Fruit fly (Drosophila melanogaster) whole organism, embryonic: ENCODE data around the gene CG13991.
A peak's percentile ranks its signal among the peaks of the same experiment; 100 is the strongest.

Experiments used
- BEAF-32 ChIP-seq: fragments of 200-800 bp; sonication (Bioruptor generic); optimal IDR thresholded peaks from 3 replicates; lab custom pipeline; 2017; ENCODE audit warnings: missing biosample characterization, missing genetic modification characterization, mild to moderate bottlenecking, moderate library complexity, missing genetic modification reagents
- CG10366 ChIP-seq: fragments of 200-800 bp; sonication (Bioruptor generic); IDR thresholded peaks from 2 replicates; pipeline ENCODE4 v1.3.6; 2022; ENCODE audit warnings: missing biosample characterization, missing genetic modification characterization
- CG13287 ChIP-seq: fragments of 200-800 bp; sonication (Bioruptor generic); IDR thresholded peaks from 2 replicates; pipeline ENCODE4 v1.3.6; 2022; ENCODE audit warnings: missing biosample characterization, missing genetic modification characterization; ENCODE audit not compliant: partially characterized antibody
- CG15514 ChIP-seq: fragments of 200-800 bp; sonication (Bioruptor generic); optimal IDR thresholded peaks from 3 replicates; lab custom pipeline; 2017; ENCODE audit warnings: missing biosample characterization, missing genetic modification characterization, mild to moderate bottlenecking, moderate library complexity, missing genetic modification reagents
- CG2712 ChIP-seq: fragments of 200-800 bp; optimal IDR thresholded peaks from 3 replicates; lab custom pipeline; 2019; ENCODE audit warnings: missing biosample characterization, mild to moderate bottlenecking, missing genetic modification characterization, moderate library complexity
- CG30403 ChIP-seq: fragments of 200-800 bp; sonication (Bioruptor generic); optimal IDR thresholded peaks from 3 replicates; lab custom pipeline; 2016; ENCODE audit warnings: missing biosample characterization, missing genetic modification characterization
- CG3281 ChIP-seq: fragments of 200-800 bp; sonication (Bioruptor generic); optimal IDR thresholded peaks from 3 replicates; lab custom pipeline; 2017; ENCODE audit warnings: missing biosample characterization, mild to moderate bottlenecking, missing genetic modification characterization
- CG33213 ChIP-seq: fragments of 200-800 bp; sonication (Bioruptor generic); optimal IDR thresholded peaks from 3 replicates; lab custom pipeline; 2016; ENCODE audit warnings: missing biosample characterization, missing genetic modification characterization
- CG4617 ChIP-seq: fragments of 200-800 bp; sonication (Bioruptor generic); optimal IDR thresholded peaks from 3 replicates; lab custom pipeline; 2016; ENCODE audit warnings: missing biosample characterization, missing genetic modification characterization, borderline replicate concordance
- CG8944 ChIP-seq: fragments of 200-800 bp; sonication (Bioruptor generic); optimal IDR thresholded peaks from 3 replicates; lab custom pipeline; 2016; ENCODE audit warnings: missing biosample characterization, missing genetic modification characterization
- CG9876 ChIP-seq: fragments of 200-800 bp; sonication (Bioruptor generic); optimal IDR thresholded peaks from 2 replicates; lab custom pipeline; 2016; ENCODE audit warnings: missing biosample characterization, missing genetic modification characterization
- Deaf1 ChIP-seq: fragments of 200-800 bp; optimal IDR thresholded peaks from 3 replicates; lab custom pipeline; 2019; ENCODE audit warnings: missing biosample characterization, mild to moderate bottlenecking, missing genetic modification characterization, moderate library complexity
- Dp ChIP-seq: fragments of 200-800 bp; sonication (Bioruptor generic); optimal IDR thresholded peaks from 2 replicates; lab custom pipeline; 2018; ENCODE audit warnings: missing biosample characterization, mild to moderate bottlenecking, missing genetic modification characterization, moderate library complexity
- E2f2 ChIP-seq: fragments of 200-800 bp; sonication (Bioruptor generic); IDR thresholded peaks from 2 replicates; pipeline ENCODE4 v1.3.6; 2022; ENCODE audit warnings: missing biosample characterization, missing genetic modification characterization
- Elba2 ChIP-seq: fragments of 200-800 bp; sonication (Bioruptor generic); optimal IDR thresholded peaks from 3 replicates; lab custom pipeline; 2016; ENCODE audit warnings: missing biosample characterization, missing genetic modification characterization
- Ets97D ChIP-seq: fragments of 200-800 bp; sonication (Bioruptor generic); optimal IDR thresholded peaks from 3 replicates; lab custom pipeline; 2016; ENCODE audit warnings: missing biosample characterization, missing genetic modification characterization
- Med ChIP-seq: fragments of 200-800 bp; sonication (Bioruptor generic); peaks from one replicate; lab custom pipeline; 2016; ENCODE audit warnings: missing biosample characterization, missing genetic modification characterization, mild to moderate bottlenecking, inconsistent platforms, moderate library complexity
- Myb ChIP-seq: fragments of 200-800 bp; sonication (Bioruptor generic); optimal IDR thresholded peaks from 2 replicates; lab custom pipeline; 2016; ENCODE audit warnings: missing biosample characterization, missing genetic modification characterization
- NC2α ChIP-seq: fragments of 200-800 bp; sonication (Bioruptor generic); optimal IDR thresholded peaks from 2 replicates; lab custom pipeline; 2016; ENCODE audit warnings: missing biosample characterization, missing genetic modification characterization
- NC2β ChIP-seq: fragments of 200-800 bp; sonication (Bioruptor generic); optimal IDR thresholded peaks from 2 replicates; lab custom pipeline; 2016; ENCODE audit warnings: missing biosample characterization, missing genetic modification characterization
- aop ChIP-seq: fragments of 200-800 bp; sonication (Bioruptor generic); IDR thresholded peaks from 2 replicates; pipeline ENCODE4 v1.3.6; 2022; ENCODE audit warnings: missing biosample characterization, missing genetic modification characterization
- cad ChIP-seq: fragments of >200 bp; optimal IDR thresholded peaks from 2 replicates; lab custom pipeline; 2017; ENCODE audit warnings: missing biosample characterization, missing genetic modification characterization
- caup ChIP-seq: fragments of 200-800 bp; sonication (Bioruptor generic); optimal IDR thresholded peaks from 3 replicates; lab custom pipeline; 2017; ENCODE audit warnings: missing biosample characterization, mild to moderate bottlenecking, missing genetic modification characterization, moderate library complexity; ENCODE audit not compliant: severe bottlenecking
- grau ChIP-seq: fragments of 200-800 bp; optimal IDR thresholded peaks from 3 replicates; lab custom pipeline; 2019; ENCODE audit warnings: missing biosample characterization, mild to moderate bottlenecking, missing genetic modification characterization, moderate library complexity
- hth ChIP-seq: fragments of >200 bp; optimal IDR thresholded peaks from 2 replicates; lab custom pipeline; 2017; ENCODE audit warnings: inconsistent platforms
- jing ChIP-seq: fragments of 200-800 bp; sonication (Bioruptor generic); optimal IDR thresholded peaks from 2 replicates; lab custom pipeline; 2018; ENCODE audit warnings: missing biosample characterization, mild to moderate bottlenecking, missing genetic modification characterization
- lov ChIP-seq, 2 experiments: fragments of 200-800 bp in 1 of 2; fragments of >200 bp in 1 of 2; sonication (Bioruptor generic) in 1 of 2; IDR thresholded peaks in 1 of 2; optimal IDR thresholded peaks in 1 of 2; 2 replicates in 1 of 2; 3 replicates in 1 of 2; pipeline versions ENCODE4 v1.3.6 to Lab custom; 2017 to 2022; ENCODE audit warnings: missing biosample characterization in 1 of 2, missing genetic modification characterization in 1 of 2
- odd ChIP-seq: fragments of 200-800 bp; sonication (Bioruptor generic); optimal IDR thresholded peaks from 2 replicates; lab custom pipeline; 2017; ENCODE audit warnings: missing biosample characterization, mild to moderate bottlenecking, missing genetic modification characterization
- onecut ChIP-seq: fragments of 200-800 bp; sonication (Bioruptor generic); IDR thresholded peaks from 2 replicates; pipeline ENCODE4 v1.3.6; 2022; ENCODE audit warnings: missing biosample characterization, missing genetic modification characterization
- org-1 ChIP-seq: fragments of 200-800 bp; sonication (Bioruptor generic); optimal IDR thresholded peaks from 2 replicates; lab custom pipeline; 2017; ENCODE audit warnings: missing biosample characterization, missing genetic modification characterization
- pfk ChIP-seq: fragments of 200-800 bp; sonication (Bioruptor generic); optimal IDR thresholded peaks from 2 replicates; lab custom pipeline; 2018; ENCODE audit warnings: missing biosample characterization, mild to moderate bottlenecking, missing genetic modification characterization, moderate library complexity
- phol ChIP-seq: fragments of 200-800 bp; sonication (Bioruptor generic); optimal IDR thresholded peaks from 3 replicates; lab custom pipeline; 2018; ENCODE audit warnings: missing biosample characterization, mild to moderate bottlenecking, missing genetic modification characterization, moderate library complexity
- pnt ChIP-seq: fragments of 200-800 bp; sonication (Bioruptor generic); optimal IDR thresholded peaks from 3 replicates; lab custom pipeline; 2016; ENCODE audit warnings: missing biosample characterization, missing genetic modification characterization
- ranshi ChIP-seq: fragments of 200-800 bp; sonication (Bioruptor generic); IDR thresholded peaks from 2 replicates; pipeline ENCODE4 v1.3.6; 2022; ENCODE audit warnings: missing biosample characterization, missing genetic modification characterization
- row ChIP-seq: fragments of 200-800 bp; sonication (Bioruptor generic); IDR thresholded peaks from 3 replicates; pipeline ENCODE4 v1.3.6; 2022; ENCODE audit warnings: missing biosample characterization, missing genetic modification characterization
- sima ChIP-seq: fragments of 200-800 bp; sonication (Bioruptor generic); optimal IDR thresholded peaks from 2 replicates; lab custom pipeline; 2016; ENCODE audit warnings: missing biosample characterization, missing genetic modification characterization
- stwl ChIP-seq: fragments of 200-800 bp; sonication (Bioruptor generic); optimal IDR thresholded peaks from 3 replicates; lab custom pipeline; 2018; ENCODE audit warnings: missing biosample characterization, mild to moderate bottlenecking, missing genetic modification characterization, moderate library complexity
- trem ChIP-seq: fragments of 200-800 bp; optimal IDR thresholded peaks from 3 replicates; lab custom pipeline; 2019; ENCODE audit warnings: missing biosample characterization, mild to moderate bottlenecking, missing genetic modification characterization, moderate library complexity
- vvl ChIP-seq: fragments of 200-800 bp; sonication (Bioruptor generic); IDR thresholded peaks from 2 replicates; pipeline ENCODE4 v1.3.6; 2022; ENCODE audit warnings: missing biosample characterization, missing genetic modification characterization
- zen ChIP-seq: fragments of 200-800 bp; sonication (Bioruptor generic); optimal IDR thresholded peaks from 3 replicates; lab custom pipeline; 2018; ENCODE audit warnings: missing biosample characterization, mild to moderate bottlenecking, missing genetic modification characterization, moderate library complexity

Gene CG13991

dm6 chr2L:6127478-6127877 is 11.7 kb upstream of the CG13991 start, which contains the start of gene WDR79 (continued):
- TF ChIP-seq CG4617 (peak; percentile 26), CG2712 (tag; lab: Kevin White, UChicago) (no peak), aop (GFP tag; lab: Robert Waterston, UW) (no peak), jing (GFP tag; lab: Kevin White, UChicago) (no peak), CG10366 (no peak), phol (tag; lab: Kevin White, UChicago) (peak; percentile 40), BEAF-32 (GFP tag; lab: Kevin White, UChicago) (peak; percentile 12), cad (GFP tag; lab: Kevin White, UChicago) (no peak), CG8944 (no peak), zen (tag; lab: Kevin White, UChicago) (peak; percentile 25), onecut (GFP tag; lab: Robert Waterston, UW) (no peak), stwl (tag; lab: Kevin White, UChicago) (peak; percentile 84), CG30403 (no peak), sima (GFP tag; lab: Kevin White, UChicago) (no peak), ranshi (GFP tag; lab: Robert Waterston, UW) (no peak), CG3281 (GFP tag; lab: Kevin White, UChicago) (no peak), hth (lab: Kevin White, UChicago) (no peak), NC2β (GFP tag; lab: Kevin White, UChicago) (no peak), Ets97D (GFP tag; lab: Kevin White, UChicago) (peak; percentile 14), Med (peak; percentile 57), Deaf1 (tag; lab: Kevin White, UChicago) (no peak), trem (tag; lab: Kevin White, UChicago) (peak; percentile 74), NC2α (GFP tag; lab: Kevin White, UChicago) (no peak), Dp (GFP tag; lab: Kevin White, UChicago) (peak; percentile 68), CG33213 (GFP tag; lab: Kevin White, UChicago) (peak; percentile 1), CG9876 (GFP tag; lab: Kevin White, UChicago) (no peak), org-1 (GFP tag; lab: Kevin White, UChicago) (no peak), CG13287 (GFP tag; lab: Robert Waterston, UW) (peak; percentile 48; the same call in 1 of the 2 replicates), row (GFP tag; lab: Robert Waterston, UW) (peak; percentile 45; the same call in 2 of the 3 replicates), pfk (GFP tag; lab: Kevin White, UChicago) (peak; percentile 17), odd (GFP tag; lab: Kevin White, UChicago) (no peak), lov (optimal IDR thresholded peaks at IDR 0.05; lab: Kevin White, UChicago) (no peak), lov (GFP tag; IDR thresholded peaks at IDR 0.05; lab: Robert Waterston, UW) (no peak), pnt (GFP tag; lab: Kevin White, UChicago) (no peak), grau (no peak), E2f2 (peak; percentile 74), Elba2 (GFP tag; lab: Kevin White, UChicago) (no peak)

- TF ChIP-seq trem (tag; lab: Kevin White, UChicago) (peak; percentile 98), caup (GFP tag; lab: Kevin White, UChicago) (no peak), vvl (GFP tag; lab: Robert Waterston, UW) (no peak), CG15514 (GFP tag; lab: Kevin White, UChicago) (peak; percentile 95), Myb (GFP tag; lab: Kevin White, UChicago) (peak; percentile 35), stwl (tag; lab: Kevin White, UChicago) (peak; percentile 84)
These were observed 8.6 kb upstream of the CG13991 start, which contains the start of the genes B9d2, tctn and CG9222 for dm6 chr2L:6130522-6131073. Gene B9d2, minus strand, starts transcription at chr2L:6130651. Gene tctn, minus strand, starts transcription at chr2L:6130651. Gene CG9222, plus strand, starts transcription at chr2L:6131023.
